Worm (Caenorhabditis elegans) whole organism, L1 larva: Measurements from ENCODE around the gene npr-18.

Experiments
- elt-2 ChIP-seq: sonication (generic microtip); optimal IDR thresholded peaks from 2 replicates; lab custom pipeline; 2016; ENCODE audit warnings: missing genetic modification characterization, mild to moderate bottlenecking, inconsistent platforms, missing compliant biosample characterization, missing genetic modification reagents
- mep-1 ChIP-seq: fragments of 150-350 bp; optimal IDR thresholded peaks from 2 replicates; lab custom pipeline; 2014; ENCODE audit warnings: missing biosample characterization, missing genetic modification characterization
- nhr-237 ChIP-seq: fragments of 150-350 bp; optimal IDR thresholded peaks from 2 replicates; lab custom pipeline; 2014; ENCODE audit warnings: missing biosample characterization, missing genetic modification characterization
- pag-3 ChIP-seq: sonication (generic microtip); optimal IDR thresholded peaks from 2 replicates; lab custom pipeline; 2017; ENCODE audit warnings: missing genetic modification characterization, mild to moderate bottlenecking, missing compliant biosample characterization, antibody characterized with exemption, borderline replicate concordance; ENCODE audit not compliant: insufficient read depth
- pqm-1 ChIP-seq: sonication (generic microtip); optimal IDR thresholded peaks from 3 replicates; lab custom pipeline; 2017; ENCODE audit warnings: missing biosample characterization, missing genetic modification characterization
- snpc-4 ChIP-seq: fragments of 150-350 bp; optimal IDR thresholded peaks from 2 replicates; lab custom pipeline; 2014; ENCODE audit warnings: missing biosample characterization, missing genetic modification characterization
- sox-4 ChIP-seq: sonication (generic microtip); optimal IDR thresholded peaks from 2 replicates; lab custom pipeline; 2016; ENCODE audit warnings: missing genetic modification characterization, missing compliant biosample characterization
- vab-15 ChIP-seq: sonication (generic microtip); optimal IDR thresholded peaks from 2 replicates; lab custom pipeline; 2017; ENCODE audit warnings: missing genotype, mild to moderate bottlenecking, missing genetic modification characterization, missing compliant biosample characterization
- zag-1 ChIP-seq: fragments of 150-350 bp; optimal IDR thresholded peaks from 2 replicates; lab custom pipeline; 2014; ENCODE audit warnings: missing biosample characterization, missing genetic modification characterization

DNA sequence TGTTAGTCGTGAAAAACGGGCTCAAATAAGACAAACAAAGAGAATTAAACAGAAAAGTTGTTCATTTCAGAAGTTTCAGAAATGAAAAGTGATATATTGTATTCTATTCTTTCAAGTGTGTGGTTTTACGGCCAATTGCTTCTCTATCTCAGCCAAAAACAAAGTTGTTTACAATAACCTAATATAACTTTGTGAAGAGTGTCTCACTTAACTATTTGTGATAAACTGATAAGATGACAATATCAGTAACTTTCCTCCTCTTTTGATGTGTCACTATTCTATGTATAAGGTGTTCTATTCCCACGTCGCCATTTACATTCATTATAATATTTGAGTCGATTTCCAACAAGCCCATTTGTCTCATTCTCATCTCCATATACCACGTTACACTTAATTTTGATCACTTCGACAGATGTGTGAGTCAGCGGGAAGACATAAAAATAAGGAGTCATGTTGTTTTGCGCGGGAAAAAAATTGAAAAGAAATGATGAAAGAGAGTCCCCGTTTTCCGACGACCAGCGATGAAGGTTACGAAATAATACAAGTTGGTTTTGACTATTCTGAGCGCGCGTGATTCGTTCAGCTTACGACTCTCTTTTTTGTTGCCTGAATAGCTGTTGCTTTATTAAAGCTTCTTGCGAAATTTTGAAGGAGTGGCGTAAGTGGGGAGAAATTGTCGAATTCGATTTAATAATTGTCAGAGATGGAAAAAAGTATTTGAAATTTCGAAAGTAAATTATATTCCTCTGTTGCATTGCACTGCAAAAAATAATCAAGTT is 14.9 kb downstream of the npr-18 start:
- TF ChIP-seq pag-3 (tag; lab: Kevin White, UChicago), result no peak
- TF ChIP-seq nhr-237 (tag; lab: Kevin White, UChicago), result no peak
- TF ChIP-seq vab-15 (tag; lab: Kevin White, UChicago), result no peak
- TF ChIP-seq pqm-1 (tag; lab: Kevin White, UChicago), result no peak
- no peak for TF ChIP-seq sox-4 (tag; lab: Kevin White, UChicago)
- no peak for TF ChIP-seq snpc-4 (tag; lab: Kevin White, UChicago)
- TF ChIP-seq elt-2 (tag; lab: Kevin White, UChicago), result no peak
- peak; percentile 7 for TF ChIP-seq mep-1 (tag; lab: Kevin White, UChicago)
- TF ChIP-seq zag-1, result no peak
